Fruit fly (Drosophila melanogaster) whole organism, embryonic: ENCODE data around the gene IntS4.
A peak's percentile ranks its signal among the peaks of the same experiment; 100 is the strongest.

Experiments used
- ATbp ChIP-seq: fragments of 200-800 bp; sonication (Bioruptor generic); optimal IDR thresholded peaks from 2 replicates; lab custom pipeline; 2017; ENCODE audit warnings: missing biosample characterization, mild to moderate bottlenecking, missing genetic modification characterization, missing genetic modification reagents
- Abd-B ChIP-seq: fragments of 200-800 bp; sonication (Bioruptor generic); optimal IDR thresholded peaks from 2 replicates; lab custom pipeline; 2018; ENCODE audit warnings: missing biosample characterization, mild to moderate bottlenecking, missing genetic modification characterization, moderate library complexity
- Blimp-1 ChIP-seq: fragments of 200-800 bp; sonication (Bioruptor generic); optimal IDR thresholded peaks from 3 replicates; lab custom pipeline; 2018; ENCODE audit warnings: missing biosample characterization, missing genetic modification characterization, mild to moderate bottlenecking, moderate library complexity, missing genetic modification reagents
- CG1024 ChIP-seq: fragments of 200-800 bp; sonication (Bioruptor generic); IDR thresholded peaks from 2 replicates; pipeline ENCODE4 v1.3.6; 2022; ENCODE audit warnings: missing biosample characterization, missing genetic modification characterization
- CG10274 ChIP-seq: fragments of 200-800 bp; sonication (Bioruptor generic); optimal IDR thresholded peaks from 3 replicates; lab custom pipeline; 2017; ENCODE audit warnings: missing biosample characterization, mild to moderate bottlenecking, missing genetic modification characterization
- CG10959 ChIP-seq: fragments of 200-800 bp; sonication (Bioruptor generic); IDR thresholded peaks from 2 replicates; pipeline ENCODE4 v1.3.6; 2022; ENCODE audit warnings: missing biosample characterization, missing genetic modification characterization
- CG11093 ChIP-seq: fragments of 200-800 bp; sonication (Bioruptor generic); IDR thresholded peaks from 3 replicates; pipeline ENCODE4 v1.3.6; 2022; ENCODE audit warnings: missing biosample characterization, missing genetic modification characterization
- CG11723 ChIP-seq: fragments of 200-800 bp; sonication (Bioruptor generic); optimal IDR thresholded peaks from 2 replicates; lab custom pipeline; 2017; ENCODE audit warnings: missing biosample characterization, mild to moderate bottlenecking, missing genetic modification characterization
- CG14710 ChIP-seq: fragments of 200-800 bp; sonication (Bioruptor generic); optimal IDR thresholded peaks from 3 replicates; lab custom pipeline; 2019; ENCODE audit warnings: missing biosample characterization, mild to moderate bottlenecking, missing genetic modification characterization, moderate library complexity
- CG15011 ChIP-seq: fragments of 200-800 bp; sonication (Bioruptor generic); optimal IDR thresholded peaks from 3 replicates; lab custom pipeline; 2018; ENCODE audit warnings: missing biosample characterization, mild to moderate bottlenecking, missing genetic modification characterization
- CG17328 ChIP-seq: fragments of 200-800 bp; sonication (Bioruptor generic); IDR thresholded peaks from 2 replicates; pipeline ENCODE4 v1.3.6; 2022; ENCODE audit warnings: missing biosample characterization, missing genetic modification characterization
- CG2129 ChIP-seq: fragments of 200-800 bp; sonication (Bioruptor generic); IDR thresholded peaks from 2 replicates; pipeline ENCODE4 v1.3.6; 2022; ENCODE audit warnings: missing biosample characterization, missing genetic modification characterization; ENCODE audit not compliant: partially characterized antibody
- CG2199 ChIP-seq: fragments of 200-800 bp; sonication (Bioruptor generic); IDR thresholded peaks from 3 replicates; pipeline ENCODE4 v1.3.6; 2022; ENCODE audit warnings: missing biosample characterization, missing genetic modification characterization
- CG2202 ChIP-seq: fragments of 200-800 bp; sonication (Bioruptor generic); optimal IDR thresholded peaks from 2 replicates; lab custom pipeline; 2018; ENCODE audit warnings: missing biosample characterization, mild to moderate bottlenecking, missing genetic modification characterization
- CG31388 ChIP-seq: fragments of 200-800 bp; sonication (Bioruptor generic); optimal IDR thresholded peaks from 2 replicates; lab custom pipeline; 2016; ENCODE audit warnings: missing biosample characterization, missing genetic modification characterization
- CG32767 ChIP-seq: fragments of 200-800 bp; sonication (Bioruptor generic); IDR thresholded peaks from 2 replicates; pipeline ENCODE4 v1.3.6; 2022; ENCODE audit warnings: missing biosample characterization, missing genetic modification characterization
- CG34376 ChIP-seq: fragments of 200-800 bp; sonication (Bioruptor generic); optimal IDR thresholded peaks from 2 replicates; lab custom pipeline; 2018; ENCODE audit warnings: missing biosample characterization, mild to moderate bottlenecking, missing genetic modification characterization
- CG3726 ChIP-seq: fragments of 200-800 bp; sonication (Bioruptor generic); IDR thresholded peaks from 3 replicates; pipeline ENCODE4, ENCODE4 v1.3.6; 2022; ENCODE audit warnings: missing biosample characterization, missing genetic modification characterization
- CG3995 ChIP-seq: fragments of 200-800 bp; sonication (Bioruptor generic); optimal IDR thresholded peaks from 3 replicates; lab custom pipeline; 2016; ENCODE audit warnings: missing biosample characterization, missing genetic modification characterization
- CG4820 ChIP-seq: fragments of 200-800 bp; sonication (Bioruptor generic); optimal IDR thresholded peaks from 3 replicates; lab custom pipeline; 2016; ENCODE audit warnings: missing biosample characterization, missing genetic modification characterization
- CG6813 ChIP-seq: fragments of 200-800 bp; sonication (Bioruptor generic); optimal IDR thresholded peaks from 2 replicates; lab custom pipeline; 2017; ENCODE audit warnings: missing biosample characterization, missing genetic modification characterization, mild to moderate bottlenecking, moderate library complexity, missing genetic modification reagents
- CG7745 ChIP-seq: fragments of 200-800 bp; sonication (Bioruptor generic); optimal IDR thresholded peaks from 2 replicates; lab custom pipeline; 2018; ENCODE audit warnings: missing biosample characterization, mild to moderate bottlenecking, missing genetic modification characterization, moderate library complexity
- CG7928 ChIP-seq: fragments of 200-800 bp; sonication (Bioruptor generic); optimal IDR thresholded peaks from 2 replicates; lab custom pipeline; 2017; ENCODE audit warnings: missing biosample characterization, mild to moderate bottlenecking, missing genetic modification characterization
- CG9437 ChIP-seq: fragments of 200-800 bp; sonication (Bioruptor generic); optimal IDR thresholded peaks from 2 replicates; lab custom pipeline; 2018; ENCODE audit warnings: missing biosample characterization, mild to moderate bottlenecking, missing genetic modification characterization
- CG9932 ChIP-seq: fragments of 200-800 bp; sonication (Bioruptor generic); IDR thresholded peaks from 2 replicates; pipeline ENCODE4 v1.3.6; 2022; ENCODE audit warnings: missing biosample characterization, missing genetic modification characterization
- CoRest ChIP-seq: fragments of 200-800 bp; sonication (Bioruptor generic); optimal IDR thresholded peaks from 3 replicates; lab custom pipeline; 2018; ENCODE audit warnings: missing biosample characterization, mild to moderate bottlenecking, missing genetic modification characterization, moderate library complexity
- Dip3 ChIP-seq: fragments of 200-800 bp; sonication (Bioruptor generic); optimal IDR thresholded peaks from 3 replicates; lab custom pipeline; 2016; ENCODE audit warnings: missing biosample characterization, missing genetic modification characterization
- Gug ChIP-seq: fragments of 200-800 bp; sonication (Bioruptor generic); IDR thresholded peaks from 4 replicates; pipeline ENCODE4 v1.3.6; 2022; ENCODE audit warnings: missing biosample characterization, missing genetic modification characterization
- HLHmδ ChIP-seq: fragments of 200-800 bp; sonication (Bioruptor generic); optimal IDR thresholded peaks from 2 replicates; lab custom pipeline; 2018; ENCODE audit warnings: missing biosample characterization, mild to moderate bottlenecking, missing genetic modification characterization, moderate library complexity
- Med ChIP-seq: fragments of 200-800 bp; sonication (Bioruptor generic); peaks from one replicate; lab custom pipeline; 2016; ENCODE audit warnings: missing biosample characterization, missing genetic modification characterization, mild to moderate bottlenecking, inconsistent platforms, moderate library complexity
- Ptx1 ChIP-seq: fragments of 200-800 bp; sonication (Bioruptor generic); IDR thresholded peaks from 2 replicates; pipeline ENCODE4 v1.3.6; 2022; ENCODE audit warnings: missing biosample characterization, missing genetic modification characterization
- Sry-β ChIP-seq: fragments of 200-800 bp; sonication (Bioruptor generic); optimal IDR thresholded peaks from 2 replicates; lab custom pipeline; 2018; ENCODE audit warnings: missing biosample characterization, mild to moderate bottlenecking, missing genetic modification characterization, moderate library complexity
- al ChIP-seq: fragments of 200-800 bp; sonication (Bioruptor generic); IDR thresholded peaks from 2 replicates; pipeline ENCODE4 v1.3.6; 2022; ENCODE audit warnings: missing biosample characterization, missing genetic modification characterization
- ato ChIP-seq: fragments of 200-800 bp; sonication (Bioruptor generic); IDR thresholded peaks from 2 replicates; pipeline ENCODE4 v1.3.6; 2022; ENCODE audit warnings: missing biosample characterization, missing genetic modification characterization; ENCODE audit not compliant: partially characterized antibody
- crol ChIP-seq: fragments of 200-800 bp; sonication (Bioruptor generic); IDR thresholded peaks from 2 replicates; pipeline ENCODE4 v1.3.6; 2022; ENCODE audit warnings: missing biosample characterization, missing genetic modification characterization
- gem ChIP-seq: fragments of 200-800 bp; sonication (Bioruptor generic); optimal IDR thresholded peaks from 2 replicates; lab custom pipeline; 2019; ENCODE audit warnings: missing biosample characterization, mild to moderate bottlenecking, missing genetic modification characterization, moderate library complexity
- gfzf ChIP-seq: fragments of 200-800 bp; sonication (Bioruptor generic); optimal IDR thresholded peaks from 2 replicates; lab custom pipeline; 2016; ENCODE audit warnings: missing biosample characterization, mild to moderate bottlenecking, missing genetic modification characterization, moderate library complexity
- ham ChIP-seq: fragments of 200-800 bp; sonication (Bioruptor generic); IDR thresholded peaks from 2 replicates; pipeline ENCODE4 v1.3.6; 2022; ENCODE audit warnings: missing biosample characterization, missing genetic modification characterization
- knrl ChIP-seq: fragments of 200-800 bp; sonication (Bioruptor generic); IDR thresholded peaks from 3 replicates; pipeline ENCODE4 v1.3.6; 2022; ENCODE audit warnings: missing biosample characterization, missing genetic modification characterization; ENCODE audit not compliant: partially characterized antibody
- lab ChIP-seq: fragments of 200-800 bp; sonication (Bioruptor generic); optimal IDR thresholded peaks from 3 replicates; lab custom pipeline; 2017; ENCODE audit warnings: missing biosample characterization, missing genetic modification characterization, mild to moderate bottlenecking, moderate library complexity, missing genetic modification reagents
- nerfin-2 ChIP-seq: fragments of 200-800 bp; sonication (Bioruptor generic); IDR thresholded peaks from 2 replicates; pipeline ENCODE4 v1.3.6; 2022; ENCODE audit warnings: missing biosample characterization, missing genetic modification characterization; ENCODE audit not compliant: partially characterized antibody
- pfk ChIP-seq: fragments of 200-800 bp; sonication (Bioruptor generic); optimal IDR thresholded peaks from 2 replicates; lab custom pipeline; 2018; ENCODE audit warnings: missing biosample characterization, mild to moderate bottlenecking, missing genetic modification characterization, moderate library complexity
- ro ChIP-seq: fragments of 200-800 bp; sonication (Bioruptor generic); IDR thresholded peaks from 2 replicates; pipeline ENCODE4 v1.3.6; 2022; ENCODE audit warnings: missing biosample characterization, missing genetic modification characterization
- shn ChIP-seq: fragments of 200-800 bp; sonication (Bioruptor generic); optimal IDR thresholded peaks from 3 replicates; lab custom pipeline; 2016; ENCODE audit warnings: missing biosample characterization, missing genetic modification characterization
- sug ChIP-seq: fragments of 200-800 bp; optimal IDR thresholded peaks from 2 replicates; lab custom pipeline; 2019; ENCODE audit warnings: missing biosample characterization, mild to moderate bottlenecking, missing genetic modification characterization, moderate library complexity
- tgo ChIP-seq: fragments of 200-800 bp; sonication (Bioruptor generic); IDR thresholded peaks from 3 replicates; pipeline ENCODE4 v1.3.6; 2022; ENCODE audit warnings: missing biosample characterization, missing genetic modification characterization
- wek ChIP-seq: fragments of 200-800 bp; sonication (Bioruptor generic); optimal IDR thresholded peaks from 3 replicates; lab custom pipeline; 2018; ENCODE audit warnings: missing biosample characterization, mild to moderate bottlenecking, missing genetic modification characterization, moderate library complexity
- zen2 ChIP-seq: fragments of 200-800 bp; sonication (Bioruptor generic); IDR thresholded peaks from 3 replicates; pipeline ENCODE4 v1.3.6; 2022; ENCODE audit warnings: missing biosample characterization, missing genetic modification characterization; ENCODE audit not compliant: partially characterized antibody

IntS4 gene

dm6 chrX:8517121-8518024 is 41.2 kb downstream of the IntS4 start, which contains the start of gene Nrg (continued):
- TF ChIP-seq lab (GFP tag; lab: Kevin White, UChicago), result peak; percentile 67
- 0 out of 2 replicates have a peak, but pooled peaks have one; percentile 28 for TF ChIP-seq CG17328 (GFP tag; lab: Robert Waterston, UW)
- no peak for TF ChIP-seq CG32767 (GFP tag; lab: Robert Waterston, UW)
- TF ChIP-seq crol (GFP tag; lab: Robert Waterston, UW), result no peak
- no peak for TF ChIP-seq CG15011 (GFP tag; lab: Kevin White, UChicago)
- TF ChIP-seq CG2202 (tag; lab: Kevin White, UChicago), result no peak
- TF ChIP-seq CG34376 (GFP tag; lab: Kevin White, UChicago), result peak; percentile 58
- TF ChIP-seq CG10274 (GFP tag; lab: Kevin White, UChicago), result no peak
- peak; percentile 21 for TF ChIP-seq shn
- TF ChIP-seq ato (GFP tag; lab: Robert Waterston, UW), result peak; percentile 98
- TF ChIP-seq tgo (GFP tag; lab: Robert Waterston, UW), result no peak
- TF ChIP-seq Blimp-1 (GFP tag; lab: Kevin White, UChicago), result no peak
- TF ChIP-seq CG10959 (GFP tag; lab: Robert Waterston, UW), result no peak
- TF ChIP-seq CG3995, result peak; percentile 78
- peak; percentile 70 for TF ChIP-seq HLHmδ (GFP tag; lab: Kevin White, UChicago)
- TF ChIP-seq sug, result peak; percentile 50
- TF ChIP-seq CG2129 (GFP tag; lab: Robert Waterston, UW), result peak; percentile 99
- no peak for TF ChIP-seq CG7745 (tag; lab: Kevin White, UChicago)
- peak; percentile 37 for TF ChIP-seq Abd-B (GFP tag; lab: Kevin White, UChicago)
- no peak for TF ChIP-seq CG31388 (GFP tag; lab: Kevin White, UChicago)
- TF ChIP-seq CG9932 (GFP tag; lab: Robert Waterston, UW), result peak; percentile 62
- peak; percentile 47 for TF ChIP-seq pfk (GFP tag; lab: Kevin White, UChicago)
- TF ChIP-seq Sry-β (GFP tag; lab: Kevin White, UChicago), result no peak
- peak; percentile 37; the same call in 1 of the 3 replicates for TF ChIP-seq CG2199 (GFP tag; lab: Robert Waterston, UW)
- no peak for TF ChIP-seq ham (GFP tag; lab: Robert Waterston, UW)
- peak; percentile 89 for TF ChIP-seq Med (GFP tag; lab: Kevin White, UChicago)
- TF ChIP-seq CG4820 (GFP tag; lab: Kevin White, UChicago), result no peak
- TF ChIP-seq CG9437, result peak; percentile 44
- TF ChIP-seq nerfin-2 (GFP tag; lab: Robert Waterston, UW), result peak; percentile 98
- TF ChIP-seq CG11093 (GFP tag; lab: Robert Waterston, UW), result no peak
- TF ChIP-seq Ptx1 (GFP tag; lab: Robert Waterston, UW), result no peak
- TF ChIP-seq CG7928 (GFP tag; lab: Kevin White, UChicago), result peak; percentile 87
- TF ChIP-seq CG14710, result peak; percentile 81
- TF ChIP-seq CG3726 (GFP tag; lab: Robert Waterston, UW), result no peak
- TF ChIP-seq ATbp (GFP tag; lab: Kevin White, UChicago), result peak; percentile 10
- TF ChIP-seq CG11723 (GFP tag; lab: Kevin White, UChicago), result peak; percentile 8
- TF ChIP-seq CG1024, result peak; percentile 36; the same call in 1 of the 2 replicates
- TF ChIP-seq gem, result no peak
- TF ChIP-seq CG6813 (GFP tag; lab: Kevin White, UChicago), result peak; percentile 24
- TF ChIP-seq Dip3, result no peak
- no peak for TF ChIP-seq ro (GFP tag; lab: Robert Waterston, UW)
- peak; percentile 27 for TF ChIP-seq wek (GFP tag; lab: Kevin White, UChicago)
- peak; percentile 98 for TF ChIP-seq knrl (GFP tag; lab: Robert Waterston, UW)
- TF ChIP-seq Gug (GFP tag; lab: Robert Waterston, UW), result peak; percentile 18; the same call in 1 of the 4 replicates
- peak; percentile 34 for TF ChIP-seq CoRest (tag; lab: Kevin White, UChicago)
- TF ChIP-seq zen2 (GFP tag; lab: Robert Waterston, UW), result peak; percentile 100
- peak; percentile 42 for TF ChIP-seq gfzf
- no peak for TF ChIP-seq al (GFP tag; lab: Robert Waterston, UW)
